Fruit fly (Drosophila melanogaster) whole organism, embryonic: Measurements from ENCODE around the gene FipoQ.

Source experiments
- B-H1 ChIP-seq: fragments of 200-800 bp; sonication (Bioruptor generic); IDR thresholded peaks from 3 replicates; pipeline ENCODE4 v1.3.6; 2022; ENCODE audit warnings: missing biosample characterization, missing genetic modification characterization
- BEAF-32 ChIP-seq: fragments of 200-800 bp; sonication (Bioruptor generic); optimal IDR thresholded peaks from 3 replicates; lab custom pipeline; 2017; ENCODE audit warnings: missing biosample characterization, missing genetic modification characterization, mild to moderate bottlenecking, moderate library complexity, missing genetic modification reagents
- CG10321 ChIP-seq: fragments of 200-800 bp; sonication (Bioruptor generic); IDR thresholded peaks from 2 replicates; pipeline ENCODE4 v1.3.6; 2022; ENCODE audit warnings: missing biosample characterization, missing genetic modification characterization
- CG10431 ChIP-seq: fragments of 200-800 bp; sonication (Bioruptor generic); optimal IDR thresholded peaks from 3 replicates; lab custom pipeline; 2018; ENCODE audit warnings: missing biosample characterization, mild to moderate bottlenecking, missing genetic modification characterization
- CG11085 ChIP-seq: fragments of 200-800 bp; sonication (Bioruptor generic); IDR thresholded peaks from 2 replicates; pipeline ENCODE4 v1.3.6; 2022; ENCODE audit warnings: missing biosample characterization, missing genetic modification characterization
- CG11247 ChIP-seq: fragments of 200-800 bp; sonication (Bioruptor generic); IDR thresholded peaks from 2 replicates; pipeline ENCODE4 v1.3.6; 2022; ENCODE audit warnings: missing biosample characterization, missing genetic modification characterization
- CG1233 ChIP-seq: fragments of 200-800 bp; sonication (Bioruptor generic); optimal IDR thresholded peaks from 4 replicates; lab custom pipeline; 2018; ENCODE audit warnings: missing biosample characterization, mild to moderate bottlenecking, missing genetic modification characterization
- CG12744 ChIP-seq: fragments of 200-800 bp; sonication (Bioruptor generic); optimal IDR thresholded peaks from 2 replicates; lab custom pipeline; 2016; ENCODE audit warnings: missing biosample characterization, missing genetic modification characterization
- CG13624 ChIP-seq: fragments of 200-800 bp; sonication (Bioruptor generic); optimal IDR thresholded peaks from 2 replicates; lab custom pipeline; 2016; ENCODE audit warnings: missing biosample characterization, missing genetic modification characterization
- CG13894 ChIP-seq: fragments of 200-800 bp; sonication (Bioruptor generic); optimal IDR thresholded peaks from 3 replicates; lab custom pipeline; 2018; ENCODE audit warnings: missing biosample characterization, mild to moderate bottlenecking, missing genetic modification characterization, moderate library complexity
- CG14710 ChIP-seq: fragments of 200-800 bp; sonication (Bioruptor generic); optimal IDR thresholded peaks from 3 replicates; lab custom pipeline; 2019; ENCODE audit warnings: missing biosample characterization, mild to moderate bottlenecking, missing genetic modification characterization, moderate library complexity
- CG1603 ChIP-seq: fragments of 200-800 bp; sonication (Bioruptor generic); optimal IDR thresholded peaks from 2 replicates; lab custom pipeline; 2019; ENCODE audit warnings: missing biosample characterization, mild to moderate bottlenecking, missing genetic modification characterization, moderate library complexity
- CG16779 ChIP-seq: fragments of 200-800 bp; sonication (Bioruptor generic); IDR thresholded peaks from 2 replicates; pipeline ENCODE4 v1.3.6; 2022; ENCODE audit warnings: missing biosample characterization, missing genetic modification characterization
- CG17568 ChIP-seq: fragments of 200-800 bp; sonication (Bioruptor generic); optimal IDR thresholded peaks from 2 replicates; lab custom pipeline; 2018; ENCODE audit warnings: missing biosample characterization, mild to moderate bottlenecking, missing genetic modification characterization, moderate library complexity
- CG18011 ChIP-seq: fragments of 200-800 bp; sonication (Bioruptor generic); optimal IDR thresholded peaks from 2 replicates; lab custom pipeline; 2017; ENCODE audit warnings: missing biosample characterization, missing genetic modification characterization, mild to moderate bottlenecking, moderate library complexity, missing genotype
- CG18599 ChIP-seq: fragments of 200-800 bp; sonication (Bioruptor generic); optimal IDR thresholded peaks from 3 replicates; lab custom pipeline; 2017; ENCODE audit warnings: missing biosample characterization, missing genetic modification characterization, mild to moderate bottlenecking, moderate library complexity, missing genetic modification reagents
- CG2120 ChIP-seq: fragments of 200-800 bp; sonication (Bioruptor generic); optimal IDR thresholded peaks from 3 replicates; lab custom pipeline; 2016; ENCODE audit warnings: missing biosample characterization, missing genetic modification characterization
- CG2129 ChIP-seq: fragments of 200-800 bp; sonication (Bioruptor generic); IDR thresholded peaks from 2 replicates; pipeline ENCODE4 v1.3.6; 2022; ENCODE audit warnings: missing biosample characterization, missing genetic modification characterization; ENCODE audit not compliant: partially characterized antibody
- CG6254 ChIP-seq: fragments of 200-800 bp; sonication (Bioruptor generic); optimal IDR thresholded peaks from 3 replicates; lab custom pipeline; 2017; ENCODE audit warnings: mild to moderate bottlenecking, missing biosample characterization, missing genetic modification reagents, missing genetic modification characterization
- CG6791 ChIP-seq: fragments of 200-800 bp; sonication (Bioruptor generic); IDR thresholded peaks from 3 replicates; pipeline ENCODE4 v1.3.6; 2022; ENCODE audit warnings: missing biosample characterization, missing genetic modification characterization; ENCODE audit not compliant: partially characterized antibody
- CG7271 ChIP-seq: fragments of 200-800 bp; sonication (Bioruptor generic); optimal IDR thresholded peaks from 2 replicates; lab custom pipeline; 2018; ENCODE audit warnings: missing biosample characterization, mild to moderate bottlenecking, missing genetic modification characterization, moderate library complexity
- CG7357 ChIP-seq: fragments of 200-800 bp; sonication (Bioruptor generic); IDR thresholded peaks from 3 replicates; pipeline ENCODE4 v1.3.6; 2022; ENCODE audit warnings: missing biosample characterization, missing genetic modification characterization
- CG9932 ChIP-seq: fragments of 200-800 bp; sonication (Bioruptor generic); IDR thresholded peaks from 2 replicates; pipeline ENCODE4 v1.3.6; 2022; ENCODE audit warnings: missing biosample characterization, missing genetic modification characterization
- Dref ChIP-seq: fragments of 200-800 bp; sonication (Bioruptor generic); IDR thresholded peaks from 2 replicates; pipeline ENCODE4 v1.3.6; 2022; ENCODE audit warnings: missing biosample characterization, missing genetic modification characterization
- E2f2 ChIP-seq: fragments of 200-800 bp; sonication (Bioruptor generic); IDR thresholded peaks from 2 replicates; pipeline ENCODE4 v1.3.6; 2022; ENCODE audit warnings: missing biosample characterization, missing genetic modification characterization
- ERR ChIP-seq: fragments of 200-800 bp; sonication (Bioruptor generic); optimal IDR thresholded peaks from 2 replicates; lab custom pipeline; 2016; ENCODE audit warnings: missing biosample characterization, missing genetic modification characterization
- Eip74EF ChIP-seq, 2 experiments: fragments of 200-800 bp in 1 of 2; fragments of >200 bp in 1 of 2; sonication (Bioruptor generic) in 1 of 2; optimal IDR thresholded peaks; 2 replicates each; lab custom pipeline; 2017 to 2019; ENCODE audit warnings: missing biosample characterization in 2 of 2, missing genetic modification characterization in 2 of 2, mild to moderate bottlenecking in 1 of 2, moderate library complexity in 1 of 2
- HLH3B ChIP-seq: fragments of 200-800 bp; sonication (Bioruptor generic); IDR thresholded peaks from 2 replicates; pipeline ENCODE4 v1.3.6; 2022; ENCODE audit warnings: missing biosample characterization, missing genetic modification characterization
- HLH4C ChIP-seq: fragments of 200-800 bp; sonication (Bioruptor generic); IDR thresholded peaks from 3 replicates; pipeline ENCODE4 v1.3.6; 2022; ENCODE audit warnings: missing biosample characterization, missing genetic modification characterization; ENCODE audit not compliant: partially characterized antibody
- Hand ChIP-seq: fragments of 200-800 bp; sonication (Bioruptor generic); optimal IDR thresholded peaks from 2 replicates; lab custom pipeline; 2017; ENCODE audit warnings: mild to moderate bottlenecking, missing biosample characterization, missing genetic modification reagents, missing genetic modification characterization
- Hr39 ChIP-seq: fragments of >200 bp; optimal IDR thresholded peaks from 2 replicates; lab custom pipeline; 2017
- Hr51 ChIP-seq, 2 experiments: fragments of 200-800 bp; sonication (Bioruptor generic); optimal IDR thresholded peaks; 2 replicates in 1 of 2; 3 replicates in 1 of 2; lab custom pipeline; 2016 to 2018; ENCODE audit warnings: missing biosample characterization in 2 of 2, missing genetic modification characterization in 2 of 2, mild to moderate bottlenecking in 1 of 2, moderate library complexity in 1 of 2
- Kr ChIP-seq: fragments of 200-800 bp; sonication (Bioruptor generic); optimal IDR thresholded peaks from 2 replicates; lab custom pipeline; 2017; ENCODE audit warnings: missing biosample characterization, mild to moderate bottlenecking, missing genetic modification characterization
- Lhr ChIP-seq: fragments of 200-800 bp; sonication (Bioruptor generic); optimal IDR thresholded peaks from 3 replicates; lab custom pipeline; 2017; ENCODE audit warnings: mild to moderate bottlenecking, missing biosample characterization, missing genetic modification reagents, missing genetic modification characterization
- Neu2 ChIP-seq: fragments of 200-800 bp; sonication (Bioruptor generic); optimal IDR thresholded peaks from 3 replicates; lab custom pipeline; 2016; ENCODE audit warnings: missing biosample characterization, missing genetic modification characterization, borderline replicate concordance
- Rx ChIP-seq: fragments of 200-800 bp; sonication (Bioruptor generic); IDR thresholded peaks from 2 replicates; pipeline ENCODE4 v1.3.6; 2022; ENCODE audit warnings: missing biosample characterization, missing genetic modification characterization
- TFAM ChIP-seq: fragments of 200-800 bp; sonication (Bioruptor generic); optimal IDR thresholded peaks from 2 replicates; lab custom pipeline; 2017; ENCODE audit warnings: missing biosample characterization, missing genetic modification characterization, inconsistent platforms
- Usf ChIP-seq: fragments of 200-800 bp; sonication (Bioruptor generic); optimal IDR thresholded peaks from 2 replicates; lab custom pipeline; 2017; ENCODE audit warnings: missing genotype, missing biosample characterization, missing genetic modification characterization
- Xrp1 ChIP-seq: fragments of 200-800 bp; sonication (Bioruptor generic); IDR thresholded peaks from 2 replicates; pipeline ENCODE4 v1.3.6; 2022; ENCODE audit warnings: missing biosample characterization, missing genetic modification characterization
- ara ChIP-seq: fragments of 200-800 bp; sonication (Bioruptor generic); IDR thresholded peaks from 2 replicates; pipeline ENCODE4 v1.3.6; 2022; ENCODE audit warnings: missing biosample characterization, missing genetic modification characterization
- crp ChIP-seq, 2 experiments: fragments of 200-800 bp; sonication (Bioruptor generic); optimal IDR thresholded peaks; 2 replicates in 1 of 2; 3 replicates in 1 of 2; lab custom pipeline; 2017; ENCODE audit warnings: missing biosample characterization in 2 of 2, missing genetic modification characterization in 2 of 2, mild to moderate bottlenecking in 1 of 2, moderate library complexity in 1 of 2
- dpn ChIP-seq, 2 experiments: fragments of 200-800 bp; sonication (Bioruptor generic); optimal IDR thresholded peaks; 3 replicates each; lab custom pipeline; 2016; ENCODE audit warnings: missing biosample characterization in 2 of 2, missing genetic modification characterization in 2 of 2
- dysf ChIP-seq: fragments of 200-800 bp; sonication (Bioruptor generic); IDR thresholded peaks from 3 replicates; pipeline ENCODE4 v1.3.6; 2022; ENCODE audit warnings: missing biosample characterization, missing genetic modification characterization
- ham ChIP-seq: fragments of 200-800 bp; sonication (Bioruptor generic); IDR thresholded peaks from 2 replicates; pipeline ENCODE4 v1.3.6; 2022; ENCODE audit warnings: missing biosample characterization, missing genetic modification characterization
- ind ChIP-seq: fragments of 200-800 bp; sonication (Bioruptor generic); optimal IDR thresholded peaks from 3 replicates; lab custom pipeline; 2016; ENCODE audit warnings: missing biosample characterization, missing genetic modification characterization
- lilli ChIP-seq: fragments of 200-800 bp; sonication (Bioruptor generic); optimal IDR thresholded peaks from 3 replicates; lab custom pipeline; 2016; ENCODE audit warnings: missing biosample characterization, missing genetic modification characterization
- nom ChIP-seq: fragments of 200-800 bp; sonication (Bioruptor generic); optimal IDR thresholded peaks from 2 replicates; lab custom pipeline; 2017; ENCODE audit warnings: missing biosample characterization, missing genetic modification characterization, mild to moderate bottlenecking, moderate library complexity, missing genetic modification reagents
- onecut ChIP-seq: fragments of 200-800 bp; sonication (Bioruptor generic); IDR thresholded peaks from 2 replicates; pipeline ENCODE4 v1.3.6; 2022; ENCODE audit warnings: missing biosample characterization, missing genetic modification characterization
- slp2 ChIP-seq: fragments of 200-800 bp; sonication (Bioruptor generic); optimal IDR thresholded peaks from 2 replicates; lab custom pipeline; 2016; ENCODE audit warnings: missing biosample characterization, missing genetic modification characterization
- wor ChIP-seq: fragments of 200-800 bp; sonication (Bioruptor generic); IDR thresholded peaks from 2 replicates; pipeline ENCODE4 v1.3.6; 2022; ENCODE audit warnings: missing biosample characterization, missing genetic modification characterization

Gene FipoQ

dm6 chr3R:29458689-29459136, 35.9 kb upstream of the FipoQ start (continued):
- no peak for TF ChIP-seq CG2120 (GFP tag; lab: Kevin White, UChicago)
- no peak for TF ChIP-seq Hand (GFP tag; lab: Kevin White, UChicago)
- TF ChIP-seq CG2129 (GFP tag; lab: Robert Waterston, UW) = no peak
- no peak for TF ChIP-seq Neu2
- TF ChIP-seq onecut (GFP tag; lab: Robert Waterston, UW) = no peak
- no peak for TF ChIP-seq ara
- no peak for TF ChIP-seq nom (GFP tag; lab: Kevin White, UChicago)
- no peak for TF ChIP-seq Dref
- TF ChIP-seq TFAM (GFP tag; lab: Kevin White, UChicago) = no peak
- TF ChIP-seq lilli (GFP tag; lab: Kevin White, UChicago) = peak; percentile 45
- TF ChIP-seq CG6791 (GFP tag; lab: Robert Waterston, UW) = no peak
- TF ChIP-seq CG7271 (tag; lab: Kevin White, UChicago) = peak; percentile 57
- 0 out of 3 replicates have a peak, but pooled peaks have one; percentile 38 for TF ChIP-seq CG7357 (GFP tag; lab: Robert Waterston, UW)
- TF ChIP-seq ind (GFP tag; lab: Kevin White, UChicago) = no peak
- TF ChIP-seq E2f2 (GFP tag; lab: Robert Waterston, UW) = no peak
- TF ChIP-seq CG1233 = peak; percentile 46
- TF ChIP-seq B-H1 (GFP tag; lab: Robert Waterston, UW) = no peak
- peak; percentile 15 to 42 for TF ChIP-seq dpn (GFP tag; optimal IDR thresholded peaks at IDR 0.05; lab: Kevin White, UChicago)
- TF ChIP-seq BEAF-32 (GFP tag; lab: Kevin White, UChicago) = no peak
- TF ChIP-seq CG12744 (GFP tag; lab: Kevin White, UChicago) = peak; percentile 30
- TF ChIP-seq CG10431 (GFP tag; lab: Kevin White, UChicago) = peak; percentile 24
- TF ChIP-seq CG9932 (GFP tag; lab: Robert Waterston, UW) = no peak
- TF ChIP-seq Xrp1 (GFP tag; lab: Robert Waterston, UW) = peak; percentile 57; the same call in 1 of the 2 replicates
- 0 out of 3 replicates have a peak, but pooled peaks have one; percentile 26 for TF ChIP-seq dysf
- no peak for TF ChIP-seq HLH4C (GFP tag; lab: Robert Waterston, UW)
- peak; percentile 35 for TF ChIP-seq CG18599 (GFP tag; lab: Kevin White, UChicago)
- peak; percentile 40 to 68 for TF ChIP-seq Hr51 (GFP tag; optimal IDR thresholded peaks at IDR 0.05; lab: Kevin White, UChicago)
- TF ChIP-seq Lhr (GFP tag; lab: Kevin White, UChicago) = peak; percentile 24
- no peak for TF ChIP-seq HLH3B
- TF ChIP-seq crp (GFP tag; optimal IDR thresholded peaks at IDR 0.05; lab: Kevin White, UChicago) = no peak
- peak; percentile 82 for TF ChIP-seq CG1603
- TF ChIP-seq CG16779 = no peak
- peak; percentile 66 for TF ChIP-seq CG14710 (tag; lab: Kevin White, UChicago)
- no peak for TF ChIP-seq CG18011 (GFP tag; lab: Kevin White, UChicago)
- TF ChIP-seq CG11247 (GFP tag; lab: Robert Waterston, UW) = no peak
- TF ChIP-seq CG13894 (tag; lab: Kevin White, UChicago) = no peak
- TF ChIP-seq slp2 (GFP tag; lab: Kevin White, UChicago) = no peak
- no peak for TF ChIP-seq CG10321
- peak in 1 of 2 experiments; percentile 9 for TF ChIP-seq Eip74EF (GFP tag; optimal IDR thresholded peaks at IDR 0.05; lab: Kevin White, UChicago)
- peak; percentile 41 for TF ChIP-seq CG6254
- TF ChIP-seq CG17568 (GFP tag; lab: Kevin White, UChicago) = peak; percentile 19
- TF ChIP-seq ham (GFP tag; lab: Robert Waterston, UW) = no peak
- TF ChIP-seq CG11085 = no peak
- TF ChIP-seq Hr39 (lab: Kevin White, UChicago) = no peak
- peak; percentile 39 for TF ChIP-seq Kr (GFP tag; lab: Kevin White, UChicago)
- TF ChIP-seq Usf (GFP tag; lab: Kevin White, UChicago) = no peak
- TF ChIP-seq Rx (GFP tag; lab: Robert Waterston, UW) = no peak
- TF ChIP-seq ERR = no peak
- no peak for TF ChIP-seq wor (GFP tag; lab: Robert Waterston, UW)
- TF ChIP-seq CG13624 (GFP tag; lab: Kevin White, UChicago) = no peak
